Fruit fly (Drosophila melanogaster) whole organism, pupa: ENCODE data around the gene Dyro.

Source experiments
- CG12605 ChIP-seq: fragments of 200-800 bp; sonication (Bioruptor generic); IDR thresholded peaks from 2 replicates; pipeline ENCODE4 v1.3.6; 2022; ENCODE audit warnings: missing biosample characterization, missing genetic modification characterization
- CG13204 ChIP-seq: fragments of 200-800 bp; sonication (Bioruptor generic); optimal IDR thresholded peaks from 2 replicates; lab custom pipeline; 2018; ENCODE audit warnings: missing biosample characterization, mild to moderate bottlenecking, missing genetic modification characterization, moderate library complexity
- CG15710 ChIP-seq: fragments of 200-800 bp; sonication (Bioruptor generic); optimal IDR thresholded peaks from 2 replicates; lab custom pipeline; 2018; ENCODE audit warnings: missing biosample characterization, mild to moderate bottlenecking, missing genetic modification characterization, moderate library complexity
- CG17806 ChIP-seq: fragments of 200-800 bp; sonication (Bioruptor generic); optimal IDR thresholded peaks from 2 replicates; lab custom pipeline; 2018; ENCODE audit warnings: missing biosample characterization, mild to moderate bottlenecking, missing genetic modification characterization, moderate library complexity
- CG9948 ChIP-seq: fragments of 200-800 bp; sonication (Bioruptor generic); optimal IDR thresholded peaks from 2 replicates; lab custom pipeline; 2018; ENCODE audit warnings: missing biosample characterization, mild to moderate bottlenecking, missing genetic modification characterization, moderate library complexity
- D1 ChIP-seq: fragments of 200-800 bp; sonication (Bioruptor generic); optimal IDR thresholded peaks from 2 replicates; lab custom pipeline; 2018; ENCODE audit warnings: missing biosample characterization, mild to moderate bottlenecking, missing genetic modification characterization, moderate library complexity
- EcR ChIP-seq: fragments of 200-800 bp; sonication (Bioruptor generic); optimal IDR thresholded peaks from 3 replicates; lab custom pipeline; 2019; ENCODE audit warnings: missing biosample characterization, missing genetic modification characterization, mild to moderate bottlenecking, moderate library complexity, missing genetic modification reagents
- Ets98B ChIP-seq: fragments of 200-800 bp; sonication (Bioruptor generic); IDR thresholded peaks from 2 replicates; pipeline ENCODE4 v1.3.6; 2022; ENCODE audit warnings: missing biosample characterization, missing genetic modification characterization
- Pif1B ChIP-seq: fragments of 200-800 bp; sonication (Bioruptor generic); optimal IDR thresholded peaks from 3 replicates; lab custom pipeline; 2016; ENCODE audit warnings: missing biosample characterization, missing genetic modification characterization
- Snoo ChIP-seq: fragments of 200-800 bp; sonication (Bioruptor generic); optimal IDR thresholded peaks from 3 replicates; lab custom pipeline; 2017; ENCODE audit warnings: missing biosample characterization, mild to moderate bottlenecking, missing genetic modification characterization, inconsistent platforms

DNA sequence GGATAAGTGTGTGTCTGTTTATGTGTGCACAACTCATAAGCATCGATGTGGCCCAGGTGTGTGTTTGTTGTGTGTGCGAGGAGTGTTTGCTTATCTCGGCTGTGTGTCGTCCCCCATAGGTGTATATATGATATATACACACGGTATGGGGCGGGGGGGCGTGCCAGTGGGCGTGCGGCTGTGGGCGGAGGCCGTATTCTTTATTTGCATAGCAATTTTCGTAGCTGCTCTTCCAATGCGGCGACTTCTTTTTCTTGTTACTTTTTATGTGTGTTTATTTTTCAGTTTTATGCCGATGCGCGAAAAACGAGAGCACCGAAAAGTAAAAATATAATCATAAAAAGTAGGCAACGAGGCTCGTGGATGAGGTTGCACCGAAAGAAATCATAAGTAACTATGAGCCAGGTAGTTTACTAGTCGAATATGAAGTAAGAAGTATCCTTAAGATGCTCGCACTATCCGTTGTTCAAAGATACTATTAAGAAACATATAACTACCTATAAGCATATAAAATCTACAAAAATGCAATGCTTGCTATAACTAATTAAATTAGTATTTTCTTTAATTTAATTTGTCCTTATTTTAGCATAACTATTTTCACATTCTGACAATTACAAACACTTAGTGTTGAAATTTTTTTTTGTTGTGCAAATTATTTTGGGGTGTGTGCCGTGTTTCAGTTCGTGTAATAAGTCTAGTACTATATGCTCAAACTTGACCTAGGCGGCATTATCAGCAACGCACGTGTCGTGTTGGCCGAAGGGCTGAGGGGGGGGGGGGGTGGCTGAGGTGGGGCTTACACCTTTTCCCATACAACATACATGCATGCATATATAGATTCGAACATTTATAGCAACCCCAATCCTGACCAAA lies 17.0 kb downstream of the Dyro start:
- TF ChIP-seq Ets98B = no peak
- TF ChIP-seq D1 = no peak
- no peak for TF ChIP-seq Pif1B (GFP tag; lab: Kevin White, UChicago)
- TF ChIP-seq EcR (GFP tag; lab: Kevin White, UChicago) = no peak
- TF ChIP-seq Snoo (tag; lab: Kevin White, UChicago) = no peak
- no peak for TF ChIP-seq CG15710
- no peak for TF ChIP-seq CG9948 (tag; lab: Kevin White, UChicago)
- no peak for TF ChIP-seq CG17806 (tag; lab: Kevin White, UChicago)
- TF ChIP-seq CG12605 (GFP tag; lab: Robert Waterston, UW) = no peak
- no peak for TF ChIP-seq CG13204 (GFP tag; lab: Kevin White, UChicago)
